Fruit fly (Drosophila melanogaster) whole organism, prepupa: ENCODE measurements around the gene Cyp6d5.

Source experiments
- Blimp-1 ChIP-seq: fragments of 200-800 bp; sonication (Bioruptor generic); optimal IDR thresholded peaks from 3 replicates; lab custom pipeline; 2017; ENCODE audit warnings: missing biosample characterization, missing genetic modification characterization, mild to moderate bottlenecking, moderate library complexity, missing genetic modification reagents
- CG11294 ChIP-seq: fragments of 200-800 bp; sonication (Bioruptor generic); IDR thresholded peaks from 2 replicates; pipeline ENCODE4 v1.3.6; 2022; ENCODE audit warnings: missing biosample characterization, missing genetic modification characterization
- CG11902 ChIP-seq: fragments of 200-800 bp; sonication (Bioruptor generic); optimal IDR thresholded peaks from 3 replicates; lab custom pipeline; 2016; ENCODE audit warnings: missing biosample characterization, missing genetic modification characterization
- CG15336 ChIP-seq: fragments of 200-800 bp; sonication (Bioruptor generic); IDR thresholded peaks from 2 replicates; pipeline ENCODE4 v1.3.6; 2022; ENCODE audit warnings: missing biosample characterization, missing genetic modification characterization
- CG1621 ChIP-seq: fragments of 200-800 bp; sonication (Bioruptor generic); optimal IDR thresholded peaks from 3 replicates; lab custom pipeline; 2018; ENCODE audit warnings: missing biosample characterization, mild to moderate bottlenecking, missing genetic modification characterization
- CG16779 ChIP-seq: fragments of 200-800 bp; sonication (Bioruptor generic); optimal IDR thresholded peaks from 3 replicates; lab custom pipeline; 2017; ENCODE audit warnings: missing biosample characterization, mild to moderate bottlenecking, missing genetic modification characterization
- CG3032 ChIP-seq: fragments of 200-800 bp; optimal IDR thresholded peaks from 2 replicates; lab custom pipeline; 2019; ENCODE audit warnings: missing biosample characterization, mild to moderate bottlenecking, missing genetic modification characterization, moderate library complexity
- CG31627 ChIP-seq: fragments of 200-800 bp; sonication (Bioruptor generic); optimal IDR thresholded peaks from 3 replicates; lab custom pipeline; 2016; ENCODE audit warnings: missing biosample characterization, missing genetic modification characterization
- CG32006 ChIP-seq: fragments of 200-800 bp; sonication (Bioruptor generic); optimal IDR thresholded peaks from 3 replicates; lab custom pipeline; 2017; ENCODE audit warnings: missing biosample characterization, mild to moderate bottlenecking, missing genetic modification characterization
- CG3919 ChIP-seq: fragments of 200-800 bp; sonication (Bioruptor generic); optimal IDR thresholded peaks from 3 replicates; lab custom pipeline; 2016; ENCODE audit warnings: missing biosample characterization, missing genetic modification characterization
- CG4318 ChIP-seq: fragments of 200-800 bp; sonication (Bioruptor generic); optimal IDR thresholded peaks from 3 replicates; lab custom pipeline; 2017; ENCODE audit warnings: missing biosample characterization, mild to moderate bottlenecking, missing genetic modification characterization
- CG6163 ChIP-seq: fragments of 200-800 bp; sonication (Bioruptor generic); IDR thresholded peaks from 3 replicates; pipeline ENCODE4 v1.3.6; 2022; ENCODE audit warnings: missing biosample characterization, missing genetic modification characterization
- CG6276 ChIP-seq: fragments of 200-800 bp; sonication (Bioruptor generic); optimal IDR thresholded peaks from 2 replicates; lab custom pipeline; 2017; ENCODE audit warnings: missing biosample characterization, mild to moderate bottlenecking, missing genetic modification characterization
- CG6808 ChIP-seq: fragments of 200-800 bp; sonication (Bioruptor generic); optimal IDR thresholded peaks from 3 replicates; lab custom pipeline; 2017; ENCODE audit warnings: missing biosample characterization, missing genetic modification characterization, mild to moderate bottlenecking, moderate library complexity, missing genetic modification reagents
- CG7368 ChIP-seq: fragments of 200-800 bp; sonication (Bioruptor generic); optimal IDR thresholded peaks from 3 replicates; lab custom pipeline; 2016; ENCODE audit warnings: missing biosample characterization, missing genetic modification characterization
- CG8119 ChIP-seq: fragments of 200-800 bp; sonication (Bioruptor generic); IDR thresholded peaks from 3 replicates; pipeline ENCODE4 v1.3.6; 2022; ENCODE audit warnings: missing biosample characterization, missing genetic modification characterization
- CG8319 ChIP-seq: fragments of 200-800 bp; sonication (Bioruptor generic); optimal IDR thresholded peaks from 3 replicates; lab custom pipeline; 2016; ENCODE audit warnings: missing biosample characterization, missing genetic modification characterization
- CG9139 ChIP-seq: fragments of 200-800 bp; sonication (Bioruptor generic); optimal IDR thresholded peaks from 3 replicates; lab custom pipeline; 2017; ENCODE audit warnings: missing biosample characterization, mild to moderate bottlenecking, missing genetic modification characterization
- Eip75B ChIP-seq: fragments of 200-800 bp; sonication (Bioruptor generic); optimal IDR thresholded peaks from 3 replicates; lab custom pipeline; 2016; ENCODE audit warnings: missing biosample characterization, missing genetic modification characterization
- Eip78C ChIP-seq: fragments of 200-800 bp; sonication (Bioruptor generic); peaks from one replicate; lab custom pipeline; 2016; ENCODE audit warnings: missing biosample characterization, missing genetic modification characterization
- Eip93F ChIP-seq: fragments of 200-800 bp; sonication (Bioruptor generic); optimal IDR thresholded peaks from 2 replicates; lab custom pipeline; 2016; ENCODE audit warnings: missing biosample characterization, mild to moderate bottlenecking, missing genetic modification characterization
- Ets21C ChIP-seq: fragments of 200-800 bp; sonication (Bioruptor generic); optimal IDR thresholded peaks from 3 replicates; lab custom pipeline; 2016; ENCODE audit warnings: missing biosample characterization, missing genetic modification characterization
- Ets96B ChIP-seq: fragments of 200-800 bp; optimal IDR thresholded peaks from 2 replicates; lab custom pipeline; 2019; ENCODE audit warnings: missing biosample characterization, mild to moderate bottlenecking, missing genetic modification characterization, moderate library complexity
- Gug ChIP-seq: fragments of 200-800 bp; sonication (Bioruptor generic); IDR thresholded peaks from 2 replicates; pipeline ENCODE4 v1.3.6; 2022; ENCODE audit warnings: missing biosample characterization, missing genetic modification characterization
- Hr38 ChIP-seq: sonication (Bioruptor generic); optimal IDR thresholded peaks from 2 replicates; lab custom pipeline; 2016; ENCODE audit warnings: missing biosample characterization, missing genetic modification characterization
- Hr39 ChIP-seq: fragments of 200-800 bp; sonication (Bioruptor generic); optimal IDR thresholded peaks from 2 replicates; lab custom pipeline; 2016; ENCODE audit warnings: missing biosample characterization, missing genetic modification characterization
- Hr4 ChIP-seq: fragments of 200-800 bp; sonication (Bioruptor generic); optimal IDR thresholded peaks from 3 replicates; lab custom pipeline; 2016; ENCODE audit warnings: missing biosample characterization, missing genetic modification characterization
- OdsH ChIP-seq: fragments of 200-800 bp; sonication (Bioruptor generic); optimal IDR thresholded peaks from 3 replicates; lab custom pipeline; 2016; ENCODE audit warnings: missing biosample characterization, missing genetic modification characterization
- Smox ChIP-seq: fragments of 200-800 bp; sonication (Bioruptor generic); optimal IDR thresholded peaks from 3 replicates; lab custom pipeline; 2016; ENCODE audit warnings: missing biosample characterization, missing genetic modification characterization
- Sox15 ChIP-seq: fragments of 200-800 bp; sonication (Bioruptor generic); optimal IDR thresholded peaks from 3 replicates; lab custom pipeline; 2016; ENCODE audit warnings: missing biosample characterization, missing genetic modification characterization
- achi ChIP-seq: fragments of 200-800 bp; sonication (Bioruptor generic); optimal IDR thresholded peaks from 3 replicates; lab custom pipeline; 2016; ENCODE audit warnings: missing biosample characterization, missing genetic modification characterization
- acj6 ChIP-seq: fragments of 200-800 bp; sonication (Bioruptor generic); optimal IDR thresholded peaks from 3 replicates; lab custom pipeline; 2016; ENCODE audit warnings: missing biosample characterization, missing genetic modification characterization
- cyc ChIP-seq: fragments of 200-800 bp; sonication (Bioruptor generic); optimal IDR thresholded peaks from 3 replicates; lab custom pipeline; 2016; ENCODE audit warnings: missing biosample characterization, missing genetic modification characterization
- dsx ChIP-seq: fragments of 200-800 bp; optimal IDR thresholded peaks from 3 replicates; lab custom pipeline; 2019; ENCODE audit warnings: missing biosample characterization, mild to moderate bottlenecking, missing genetic modification characterization, moderate library complexity; ENCODE audit not compliant: poor library complexity, severe bottlenecking
- eg ChIP-seq: fragments of 200-800 bp; sonication (Bioruptor generic); IDR thresholded peaks from 3 replicates; pipeline ENCODE4 v1.3.6; 2022; ENCODE audit warnings: missing biosample characterization, missing genetic modification characterization
- fd85E ChIP-seq: fragments of 200-800 bp; sonication (Bioruptor generic); optimal IDR thresholded peaks from 3 replicates; lab custom pipeline; 2016; ENCODE audit warnings: missing biosample characterization, missing genetic modification characterization
- fkh ChIP-seq: fragments of 200-800 bp; sonication (Bioruptor generic); optimal IDR thresholded peaks from 3 replicates; lab custom pipeline; 2017; ENCODE audit warnings: missing biosample characterization, mild to moderate bottlenecking, missing genetic modification characterization, moderate library complexity
- lz ChIP-seq: fragments of 200-800 bp; sonication (Bioruptor generic); optimal IDR thresholded peaks from 3 replicates; lab custom pipeline; 2016; ENCODE audit warnings: missing biosample characterization, missing genetic modification characterization
- net ChIP-seq: fragments of 200-800 bp; sonication (Bioruptor generic); optimal IDR thresholded peaks from 3 replicates; lab custom pipeline; 2016; ENCODE audit warnings: missing biosample characterization, missing genetic modification characterization
- svp ChIP-seq: fragments of 200-800 bp; sonication (Bioruptor generic); peaks from one replicate; lab custom pipeline; 2016; ENCODE audit warnings: missing biosample characterization, missing genetic modification characterization
- vri ChIP-seq: fragments of 200-800 bp; sonication (Bioruptor generic); optimal IDR thresholded peaks from 3 replicates; lab custom pipeline; 2016; ENCODE audit warnings: missing biosample characterization, mild to moderate bottlenecking, missing genetic modification characterization

The Cyp6d5 gene

dm6 chr3R:13995426-13995825 is 33.6 kb upstream of the Cyp6d5 start:
- TF ChIP-seq Ets96B (tag; lab: Kevin White, UChicago) (no peak), CG4318 (GFP tag; lab: Kevin White, UChicago) (peak; percentile 38), Hr39 (GFP tag; lab: Kevin White, UChicago) (no peak), acj6 (GFP tag; lab: Kevin White, UChicago) (no peak), CG8119 (GFP tag; lab: Robert Waterston, UW) (peak; percentile 52; the same call in 1 of the 3 replicates), CG9139 (GFP tag; lab: Kevin White, UChicago) (no peak), CG15336 (peak; percentile 18; the same call in 1 of the 2 replicates), Blimp-1 (GFP tag; lab: Kevin White, UChicago) (no peak), lz (no peak), Sox15 (GFP tag; lab: Kevin White, UChicago) (no peak), CG32006 (peak; percentile 55), CG11902 (no peak), Hr4 (GFP tag; lab: Kevin White, UChicago) (peak; percentile 80), CG16779 (no peak), CG6163 (no peak), Hr38 (GFP tag; lab: Kevin White, UChicago) (no peak)

dm6 chr3R:13995933-13996332 is 33.1 kb upstream of the Cyp6d5 start:
- TF ChIP-seq eg (GFP tag; lab: Robert Waterston, UW) (peak; percentile 54; the same call in 1 of the 3 replicates), CG8119 (GFP tag; lab: Robert Waterston, UW) (no peak), CG9139 (GFP tag; lab: Kevin White, UChicago) (no peak)

dm6 chr3R:13997762-13998161 is 31.3 kb upstream of the Cyp6d5 start:
- TF ChIP-seq CG8319: no peak
- no peak for TF ChIP-seq net
- no peak for TF ChIP-seq CG6276 (GFP tag; lab: Kevin White, UChicago)

dm6 chr3R:13998162-13998561 is 30.9 kb upstream of the Cyp6d5 start:
- TF ChIP-seq Eip78C (GFP tag; lab: Kevin White, UChicago) (peak; percentile 37), Ets21C (GFP tag; lab: Kevin White, UChicago) (no peak), fkh (peak; percentile 10)

dm6 chr3R:13998595-13998994 is 30.4 kb upstream of the Cyp6d5 start:
- TF ChIP-seq Eip75B (GFP tag; lab: Kevin White, UChicago): no peak
- TF ChIP-seq CG11902: no peak
- TF ChIP-seq vri: no peak
- no peak for TF ChIP-seq CG6808 (GFP tag; lab: Kevin White, UChicago)
- TF ChIP-seq CG15336: no peak
- no peak for TF ChIP-seq CG1621
- TF ChIP-seq eg (GFP tag; lab: Robert Waterston, UW): no peak
- TF ChIP-seq CG11294 (GFP tag; lab: Robert Waterston, UW): no peak
- no peak for TF ChIP-seq CG31627 (GFP tag; lab: Kevin White, UChicago)
- TF ChIP-seq CG7368 (GFP tag; lab: Kevin White, UChicago): no peak
- TF ChIP-seq Gug (GFP tag; lab: Robert Waterston, UW): no peak
- no peak for TF ChIP-seq Blimp-1 (GFP tag; lab: Kevin White, UChicago)
- no peak for TF ChIP-seq Eip78C (GFP tag; lab: Kevin White, UChicago)

- peak; percentile 89 for TF ChIP-seq CG15336
- TF ChIP-seq dsx (GFP tag; lab: Kevin White, UChicago): no peak
- no peak for TF ChIP-seq svp (GFP tag; lab: Kevin White, UChicago)
- peak; percentile 58 for TF ChIP-seq CG7368 (GFP tag; lab: Kevin White, UChicago)
- no peak for TF ChIP-seq Smox (GFP tag; lab: Kevin White, UChicago)
- peak; percentile 63 for TF ChIP-seq OdsH (GFP tag; lab: Kevin White, UChicago)
- TF ChIP-seq CG3032 (tag; lab: Kevin White, UChicago): no peak
- peak; percentile 26 for TF ChIP-seq CG16779
- peak; percentile 36 for TF ChIP-seq cyc (GFP tag; lab: Kevin White, UChicago)
- no peak for TF ChIP-seq CG31627 (GFP tag; lab: Kevin White, UChicago)
- no peak for TF ChIP-seq Eip93F (GFP tag; lab: Kevin White, UChicago)
- TF ChIP-seq CG11294 (GFP tag; lab: Robert Waterston, UW): peak; percentile 65; the same call in 1 of the 2 replicates
- TF ChIP-seq CG8319: peak; percentile 42
- TF ChIP-seq CG8119 (GFP tag; lab: Robert Waterston, UW): peak; percentile 90
- TF ChIP-seq Eip75B (GFP tag; lab: Kevin White, UChicago): peak; percentile 4
- peak; percentile 36 for TF ChIP-seq lz
- TF ChIP-seq eg (GFP tag; lab: Robert Waterston, UW): peak; percentile 92
- TF ChIP-seq achi: peak; percentile 62
- no peak for TF ChIP-seq fd85E
- peak; percentile 80 for TF ChIP-seq CG3919
- peak; percentile 87 for TF ChIP-seq CG6276 (GFP tag; lab: Kevin White, UChicago)
- TF ChIP-seq CG11902: no peak
- no peak for TF ChIP-seq Blimp-1 (GFP tag; lab: Kevin White, UChicago)
- peak; percentile 89 for TF ChIP-seq CG32006
These were observed 29.5 kb upstream of the Cyp6d5 start for dm6 chr3R:13999531-13999930.
